Fruit fly (Drosophila melanogaster): ENCODE results near the gene RluA-2.

The RluA-2 gene

DNA sequence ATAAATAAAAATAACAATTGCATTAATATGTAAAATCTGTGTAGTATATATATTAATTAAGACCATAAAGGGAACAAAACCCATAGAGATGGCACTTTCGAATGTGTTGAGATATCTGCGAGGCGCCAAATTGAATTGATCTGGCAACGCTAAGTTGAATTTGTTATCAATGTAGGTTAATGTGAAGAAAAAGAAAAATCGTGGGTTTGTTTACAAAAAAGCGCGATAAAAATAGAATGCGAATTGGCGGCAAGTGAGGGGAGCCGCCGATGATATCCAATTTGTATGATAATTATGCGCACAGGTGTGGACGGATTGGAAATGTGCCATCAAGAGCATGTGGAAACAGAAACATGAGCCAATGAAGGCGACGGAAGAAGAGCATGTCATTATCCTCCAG lies 3.0 kb downstream of the RluA-2 start (continued):
- TF ChIP-seq twi (tag; optimal IDR thresholded peaks at IDR 0.05) = no peak
- TF ChIP-seq Meics (GFP tag; optimal IDR thresholded peaks at IDR 0.05) = no peak
- peak; percentile 80 for TF ChIP-seq Sry-δ (GFP tag; optimal IDR thresholded peaks at IDR 0.05)
- no peak for TF ChIP-seq seq (GFP tag; IDR thresholded peaks at IDR 0.05)
- TF ChIP-seq pita (GFP tag; optimal IDR thresholded peaks at IDR 0.05) = no peak
- no peak for TF ChIP-seq CG2712 (tag; optimal IDR thresholded peaks at IDR 0.05)
- TF ChIP-seq kni (GFP tag; optimal IDR thresholded peaks at IDR 0.05) = peak; percentile 44
- peak; percentile 82 for TF ChIP-seq Hr3 (GFP tag; optimal IDR thresholded peaks at IDR 0.05)
- peak; percentile 1 for TF ChIP-seq CG10267 (tag; optimal IDR thresholded peaks at IDR 0.05)
- no peak for TF ChIP-seq CG11085 (GFP tag; IDR thresholded peaks at IDR 0.05)
- no peak for TF ChIP-seq psq (GFP tag; optimal IDR thresholded peaks at IDR 0.05)
- peak; percentile 63 for TF ChIP-seq BEAF-32 (GFP tag; optimal IDR thresholded peaks at IDR 0.05)
- no peak for TF ChIP-seq CG31388 (GFP tag; optimal IDR thresholded peaks at IDR 0.05)
- no peak for TF ChIP-seq CG9727 (GFP tag; optimal IDR thresholded peaks at IDR 0.05)
- peak; percentile 31 for TF ChIP-seq nau (GFP tag; optimal IDR thresholded peaks at IDR 0.05)
- TF ChIP-seq zen (tag; optimal IDR thresholded peaks at IDR 0.05) = no peak
- TF ChIP-seq nom (GFP tag; optimal IDR thresholded peaks at IDR 0.05) = peak; percentile 2
- peak; percentile 34; the same call in 1 of the 2 replicates for TF ChIP-seq MBD-R2 (GFP tag; IDR thresholded peaks at IDR 0.05)
- TF ChIP-seq Blimp-1 (GFP tag; optimal IDR thresholded peaks at IDR 0.05) = no peak
- TF ChIP-seq Abd-B (GFP tag; optimal IDR thresholded peaks at IDR 0.05) = no peak
- peak; percentile 21; the same call in 1 of the 3 replicates for TF ChIP-seq HLH4C (GFP tag; IDR thresholded peaks at IDR 0.05; ENCODE audit: partially characterized antibody)
- TF ChIP-seq fd64A (GFP tag; optimal IDR thresholded peaks at IDR 0.05) = no peak
- TF ChIP-seq cas (GFP tag; IDR thresholded peaks at IDR 0.05) = no peak
- TF ChIP-seq Bgb (GFP tag; IDR thresholded peaks at IDR 0.05; ENCODE audit: partially characterized antibody) = peak; percentile 34; the same call in 1 of the 2 replicates
- peak; percentile 41 for TF ChIP-seq CG17385 (GFP tag; optimal IDR thresholded peaks at IDR 0.05)
- TF ChIP-seq knrl (GFP tag; IDR thresholded peaks at IDR 0.05; ENCODE audit: partially characterized antibody) = peak; percentile 6; the same call in 1 of the 3 replicates
- peak; percentile 19 for TF ChIP-seq CG17359 (tag; optimal IDR thresholded peaks at IDR 0.05)
- TF ChIP-seq so (GFP tag; IDR thresholded peaks at IDR 0.05) = peak; percentile 67; the same call in 2 of the 3 replicates

DNA sequence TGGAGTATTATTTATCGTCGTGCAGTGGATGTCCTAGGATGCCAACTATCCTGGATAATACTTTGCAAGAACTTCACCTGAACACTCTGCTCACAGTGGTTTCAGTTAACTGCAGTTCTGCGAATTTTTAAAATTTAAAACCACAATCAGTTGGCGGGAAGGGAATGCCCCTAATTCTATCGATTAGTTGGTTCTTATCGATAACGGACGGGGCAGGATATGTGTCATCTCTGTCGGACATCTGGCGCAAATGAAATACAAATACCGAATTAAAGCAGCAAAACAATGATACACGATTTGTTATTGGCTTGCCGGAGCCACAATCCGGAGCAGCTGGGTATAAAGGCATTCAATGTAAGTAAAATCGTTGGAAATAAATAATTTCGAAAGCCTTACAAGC lies 6.2 kb downstream of the RluA-2 start, which contains the start of gene Grip75:
Grip75 (plus strand) TSS at position 223 of the 400 bp plus-strand sequence.
- TF ChIP-seq pzg (GFP tag; optimal IDR thresholded peaks at IDR 0.05) (peak; percentile 57), Dref (GFP tag; IDR thresholded peaks at IDR 0.05) (peak; percentile 81), crp (GFP tag; optimal IDR thresholded peaks at IDR 0.05) (peak in 1 of 2 experiments; percentile 51), stwl (tag; optimal IDR thresholded peaks at IDR 0.05) (peak; percentile 53), MESR4 (GFP tag; optimal IDR thresholded peaks at IDR 0.05) (peak; percentile 27), CG32767 (GFP tag; IDR thresholded peaks at IDR 0.05) (no peak), nerfin-2 (GFP tag; IDR thresholded peaks at IDR 0.05; ENCODE audit: partially characterized antibody) (peak; percentile 66; the same call in 1 of the 2 replicates), Myb (GFP tag; optimal IDR thresholded peaks at IDR 0.05) (peak; percentile 49), CG34224 (GFP tag; IDR thresholded peaks at IDR 0.05; ENCODE audit: partially characterized antibody) (peak; percentile 66), amos (GFP tag; IDR thresholded peaks at IDR 0.05; ENCODE audit: partially characterized antibody) (peak; percentile 67), gfzf (GFP tag; optimal IDR thresholded peaks at IDR 0.05) (peak; percentile 11), Elba2 (GFP tag; optimal IDR thresholded peaks at IDR 0.05) (no peak), ken (GFP tag; IDR thresholded peaks at IDR 0.05) (no peak), Opbp (GFP tag; IDR thresholded peaks at IDR 0.05; ENCODE audit: partially characterized antibody) (peak; percentile 57; the same call in 2 of the 3 replicates), nerfin-1 (tag; optimal IDR thresholded peaks at IDR 0.05) (peak; percentile 15), dati (GFP tag; IDR thresholded peaks at IDR 0.05) (no peak), Atf-2 (GFP tag; optimal IDR thresholded peaks at IDR 0.05) (no peak), CG13287 (GFP tag; IDR thresholded peaks at IDR 0.05; ENCODE audit: partially characterized antibody) (peak; percentile 74), hbn (GFP tag; IDR thresholded peaks at IDR 0.05; ENCODE audit: partially characterized antibody) (0 out of 2 replicates have a peak, but pooled peaks have one; percentile 22), wek (GFP tag; optimal IDR thresholded peaks at IDR 0.05) (peak; percentile 99), Doc3 (GFP tag; IDR thresholded peaks at IDR 0.05; ENCODE audit: partially characterized antibody) (peak; percentile 29; the same call in 1 of the 3 replicates)
